Worm (Caenorhabditis elegans): ENCODE measurements around the gene F08B4.8.
"Not testable (repeated sequence)": the region's sequence is repeated elsewhere in the genome, so short reads cannot be mapped to it uniquely, and the experiment has no call there.

The F08B4.8 gene

DNA sequence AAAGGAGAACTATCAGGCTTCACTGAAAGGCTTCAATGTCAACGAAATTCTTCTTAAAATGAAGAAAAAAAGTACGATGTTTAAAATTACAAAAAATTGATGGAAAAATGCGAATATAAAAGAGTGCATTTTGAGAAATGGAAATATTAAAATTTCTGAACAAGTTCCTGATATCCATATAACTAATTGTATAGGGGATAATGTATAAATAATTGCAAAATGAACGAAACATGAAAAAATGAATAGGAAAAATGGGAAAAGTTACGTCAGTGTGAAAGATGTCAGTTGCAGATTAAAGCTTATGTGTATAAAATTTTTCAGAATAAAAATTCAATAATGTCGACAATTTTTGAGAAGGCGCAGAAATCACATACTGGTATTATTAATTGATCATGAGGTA is 30.6 kb downstream of the F08B4.8 start:
- no peak for TF ChIP-seq ceh-44 (GFP tag; IDR thresholded peaks at IDR 0.05)
- TF ChIP-seq set-16 (GFP tag; IDR thresholded peaks at IDR 0.05), result no peak
- TF ChIP-seq ceh-62 (tag; optimal IDR thresholded peaks at IDR 0.05), result no peak
- TF ChIP-seq unc-62 (GFP tag; optimal IDR thresholded peaks at IDR 0.05 in 1 of 2), result peak in 1 of 2 experiments; percentile 93
- no peak for TF ChIP-seq unc-62 (tag; optimal IDR thresholded peaks at IDR 0.05)
- no peak for TF ChIP-seq daf-8 (GFP tag; IDR thresholded peaks at IDR 0.05)

DNA sequence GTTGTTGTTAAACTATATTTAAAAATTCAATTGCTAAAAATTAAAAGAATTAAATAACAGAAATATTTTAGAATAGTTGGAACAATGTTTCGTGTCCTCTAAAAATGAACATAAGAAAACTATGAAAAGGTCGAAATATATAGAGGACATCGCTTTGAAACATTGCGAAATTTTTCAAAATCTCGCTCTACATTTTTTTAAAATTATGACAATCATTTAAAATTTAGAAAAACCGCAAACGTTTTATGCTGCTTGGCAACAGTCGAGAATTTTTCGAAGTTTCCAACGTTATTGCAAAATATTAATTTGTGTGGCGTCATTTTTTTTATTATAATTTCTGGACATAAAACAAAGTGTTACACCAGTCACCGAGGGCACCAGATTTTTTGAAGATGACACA is 37.6 kb downstream of the F08B4.8 start, which contains the start of the genes parg-2 and ipla-5:
Gene parg-2 (minus strand): TSS at position 101 of the 400 bp plus-strand sequence.
Gene ipla-5 (plus strand): TSS at position 216 of the 400 bp plus-strand sequence.
- not testable (repeated sequence) for TF ChIP-seq set-16 (GFP tag; IDR thresholded peaks at IDR 0.05); ceh-44 (GFP tag; IDR thresholded peaks at IDR 0.05); F10B5.3 (tag; optimal IDR thresholded peaks at IDR 0.05)

DNA sequence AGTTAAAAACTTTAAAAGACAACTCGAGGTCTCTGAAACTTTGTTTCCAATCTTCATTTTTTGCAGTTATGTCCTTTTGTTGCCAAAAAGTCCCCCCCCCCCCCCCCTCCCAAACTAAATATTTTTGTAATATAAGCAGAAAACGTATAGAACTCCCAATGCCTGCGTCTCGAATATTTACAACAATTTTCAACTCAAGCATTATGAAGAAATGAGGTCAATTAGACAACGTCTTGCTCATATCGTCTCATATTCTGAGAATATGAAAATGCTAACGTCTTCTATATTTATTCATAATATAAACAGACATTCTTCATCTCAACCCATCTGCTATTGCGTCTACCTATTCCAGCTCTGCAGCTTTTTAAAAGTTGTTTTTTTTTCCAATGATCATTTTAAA is 40.8 kb downstream of the F08B4.8 start, which contains the start of gene H23L24.1:
Gene H23L24.1 (plus strand): TSS at position 301 of the 400 bp plus-strand sequence.
- no peak for TF ChIP-seq ceh-20 (GFP tag; IDR thresholded peaks at IDR 0.05)
- TF ChIP-seq gei-8 (GFP tag; optimal IDR thresholded peaks at IDR 0.05), result no peak
- TF ChIP-seq spr-1 (tag; optimal IDR thresholded peaks at IDR 0.05), result no peak
- no peak for TF ChIP-seq cey-2 (tag; optimal IDR thresholded peaks at IDR 0.05; ENCODE audit: borderline replicate concordance, insufficient read depth)
- no peak for TF ChIP-seq nhr-237 (tag; optimal IDR thresholded peaks at IDR 0.05)
- no peak for TF ChIP-seq dmd-6 (GFP tag; IDR thresholded peaks at IDR 0.05)
- TF ChIP-seq ama-1 (optimal IDR thresholded peaks at IDR 0.05), result no peak
- no peak for TF ChIP-seq dmd-9 (GFP tag; IDR thresholded peaks at IDR 0.05)
- no peak for TF ChIP-seq Y75B8A.6 (GFP tag; IDR thresholded peaks at IDR 0.05)
- no peak for TF ChIP-seq hlh-30 (tag; optimal IDR thresholded peaks at IDR 0.05; ENCODE audit: insufficient read depth)
- no peak for TF ChIP-seq lim-7 (GFP tag; IDR thresholded peaks at IDR 0.05)
- no peak for TF ChIP-seq F49E8.2 (tag; optimal IDR thresholded peaks at IDR 0.05; ENCODE audit: borderline replicate concordance)
- no peak for TF ChIP-seq lin-39 (tag; optimal IDR thresholded peaks at IDR 0.05)
- no peak for TF ChIP-seq daf-12 (tag; optimal IDR thresholded peaks at IDR 0.05)
- TF ChIP-seq mxl-2 (GFP tag; conservative IDR thresholded peaks at IDR 0.05), result no peak
- TF ChIP-seq attf-4 (tag; optimal IDR thresholded peaks at IDR 0.05), result no peak
- TF ChIP-seq zip-2 (tag; optimal IDR thresholded peaks at IDR 0.05), result no peak
- TF ChIP-seq rbr-2 (tag; optimal IDR thresholded peaks at IDR 0.05), result no peak

DNA sequence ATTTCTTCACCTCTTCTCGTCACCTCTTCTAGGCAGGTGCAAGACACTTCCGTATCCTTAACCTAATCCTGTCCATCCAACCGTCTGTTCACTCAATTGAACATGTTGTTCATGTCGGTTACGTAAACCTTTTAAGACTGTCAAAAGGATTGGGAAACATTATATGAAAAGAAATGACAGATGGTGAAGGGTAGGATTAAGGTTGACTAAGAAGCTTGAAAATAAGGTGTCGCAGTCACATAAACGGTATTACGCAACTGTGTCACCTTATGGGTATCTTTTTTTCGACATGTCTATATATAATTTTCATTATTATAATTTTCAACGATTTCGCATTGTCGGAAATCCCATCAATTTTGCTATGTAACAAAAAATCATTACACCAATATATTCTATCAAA is 45.4 kb downstream of the F08B4.8 start:
- no peak for TF ChIP-seq attf-4 (tag; optimal IDR thresholded peaks at IDR 0.05)
- TF ChIP-seq skn-1 (tag; optimal IDR thresholded peaks at IDR 0.05), result no peak
- TF ChIP-seq dve-1 (tag; optimal IDR thresholded peaks at IDR 0.05; ENCODE audit: insufficient read depth), result no peak
- no peak for TF ChIP-seq mes-2 (tag; optimal IDR thresholded peaks at IDR 0.05; ENCODE audit: poor library complexity, severe bottlenecking)
- no peak for TF ChIP-seq lin-38 (GFP tag; IDR thresholded peaks at IDR 0.05)
- no peak for TF ChIP-seq madf-9 (GFP tag; conservative IDR thresholded peaks at IDR 0.05)
- TF ChIP-seq madf-5 (GFP tag; IDR thresholded peaks at IDR 0.05), result no peak
- no peak for TF ChIP-seq unc-62 (GFP tag; optimal IDR thresholded peaks at IDR 0.05 in 1 of 2)
- no peak for TF ChIP-seq unc-62 (tag; optimal IDR thresholded peaks at IDR 0.05)
- no peak for TF ChIP-seq lim-7 (GFP tag; IDR thresholded peaks at IDR 0.05)
- no peak for TF ChIP-seq zip-2 (tag; optimal IDR thresholded peaks at IDR 0.05)
- no peak for TF ChIP-seq ama-1 (optimal IDR thresholded peaks at IDR 0.05)
- TF ChIP-seq T20F7.1 (GFP tag; optimal IDR thresholded peaks at IDR 0.05), result no peak
- no peak for TF ChIP-seq lin-13 (GFP tag; optimal IDR thresholded peaks at IDR 0.05)
- no peak for TF ChIP-seq lin-39 (tag; optimal IDR thresholded peaks at IDR 0.05)
- no peak for TF ChIP-seq hif-1 (tag; optimal IDR thresholded peaks at IDR 0.05)
- TF ChIP-seq ceh-44 (GFP tag; IDR thresholded peaks at IDR 0.05), result no peak
- no peak for TF ChIP-seq lin-29 (GFP tag; IDR thresholded peaks at IDR 0.05)
- no peak for TF ChIP-seq pqm-1 (tag; optimal IDR thresholded peaks at IDR 0.05)
- no peak for TF ChIP-seq daf-12 (tag; optimal IDR thresholded peaks at IDR 0.05)
- no peak for TF ChIP-seq snpc-1.2 (GFP tag; IDR thresholded peaks at IDR 0.05)
